Worm (Caenorhabditis elegans): ENCODE measurements around the gene ora-1.

ce11 chrIV:7957504-7957903 is 20.2 kb upstream of the ora-1 start, which contains the start of gene frpr-10:
- no peak for TF ChIP-seq hmg-20 (GFP tag; IDR thresholded peaks at IDR 0.05)
- no peak for TF ChIP-seq lag-1 (GFP tag; IDR thresholded peaks at IDR 0.05)
- TF ChIP-seq xnd-1 (tag; optimal IDR thresholded peaks at IDR 0.05) = no peak
- TF ChIP-seq F22D6.2 (tag; optimal IDR thresholded peaks at IDR 0.05) = no peak
